Worm (Caenorhabditis elegans) whole organism, midembryonic: ENCODE data around the gene exc-5.

Experiments used
- T22C8.4 ChIP-seq: fragments of 200-800 bp; sonication (Bioruptor generic); IDR thresholded peaks from 2 replicates; pipeline ENCODE4 v1.3.6; 2022; ENCODE audit warnings: missing genetic modification characterization, missing compliant biosample characterization
- cog-1 ChIP-seq: sonication (generic microtip); optimal IDR thresholded peaks from 2 replicates; lab custom pipeline; 2016; ENCODE audit warnings: missing genetic modification characterization, missing compliant biosample characterization
- flt-1 ChIP-seq: fragments of 200-800 bp; sonication (Bioruptor generic); IDR thresholded peaks from 2 replicates; pipeline ENCODE4 v1.3.6; 2022; ENCODE audit warnings: missing genetic modification characterization, missing compliant biosample characterization
- klf-2 ChIP-seq: fragments of 200-800 bp; sonication (Bioruptor generic); conservative IDR thresholded peaks from 2 replicates; pipeline ENCODE4 v1.3.6; 2022; ENCODE audit warnings: missing genetic modification reagents, missing genetic modification characterization, missing compliant biosample characterization
- med-1 ChIP-seq: sonication (generic microtip); optimal IDR thresholded peaks from 2 replicates; lab custom pipeline; 2017; ENCODE audit warnings: missing genetic modification characterization, mild to moderate bottlenecking, missing compliant biosample characterization, antibody characterized with exemption, missing genetic modification reagents; ENCODE audit not compliant: insufficient read depth
- ref-1 ChIP-seq: fragments of 200-800 bp; sonication (Bioruptor generic); conservative IDR thresholded peaks from 2 replicates; pipeline ENCODE4 v1.3.6; 2022; ENCODE audit warnings: missing genetic modification reagents, missing genetic modification characterization, missing compliant biosample characterization
- tab-1 ChIP-seq: fragments of 200-800 bp; sonication (Bioruptor generic); IDR thresholded peaks from 2 replicates; pipeline ENCODE4 v1.3.6; 2022; ENCODE audit warnings: missing genetic modification characterization, missing compliant biosample characterization
- ztf-23 ChIP-seq: fragments of 200-800 bp; sonication (Bioruptor generic); IDR thresholded peaks from 2 replicates; pipeline ENCODE4 v1.3.6; 2022; ENCODE audit warnings: missing genetic modification reagents, missing genetic modification characterization, missing compliant biosample characterization
- ztf-29 ChIP-seq: fragments of 200-800 bp; sonication (Bioruptor generic); IDR thresholded peaks from 2 replicates; pipeline ENCODE4 v1.3.6; 2022; ENCODE audit warnings: missing genetic modification reagents, missing genetic modification characterization, missing compliant biosample characterization

Gene exc-5

ce11 chrIV:8813614-8814013 lies at the start of gene exc-5:
exc-5 (minus strand) TSS chrIV:8813670.
- TF ChIP-seq ref-1 (GFP tag; lab: Robert Waterston, UW): no peak
- no peak for TF ChIP-seq med-1 (GFP tag; lab: Kevin White, UChicago)
- no peak for TF ChIP-seq T22C8.4 (GFP tag; lab: Robert Waterston, UW)
- no peak for TF ChIP-seq tab-1 (GFP tag; lab: Robert Waterston, UW)
- TF ChIP-seq ztf-23 (GFP tag; lab: Robert Waterston, UW): no peak
- TF ChIP-seq cog-1 (tag; lab: Kevin White, UChicago): no peak
- no peak for TF ChIP-seq ztf-29 (GFP tag; lab: Robert Waterston, UW)

ce11 chrIV:8855963-8856362 lies 42.5 kb upstream of the exc-5 start, which contains the start of gene T11B7.5:
T11B7.5 (minus strand) TSS chrIV:8856063.
- TF ChIP-seq flt-1 (GFP tag; lab: Robert Waterston, UW) (no peak), cog-1 (tag; lab: Kevin White, UChicago) (no peak), tab-1 (GFP tag; lab: Robert Waterston, UW) (no peak), ztf-29 (GFP tag; lab: Robert Waterston, UW) (no peak), klf-2 (GFP tag; lab: Robert Waterston, UW) (no peak), T22C8.4 (GFP tag; lab: Robert Waterston, UW) (no peak), med-1 (GFP tag; lab: Kevin White, UChicago) (no peak), ztf-23 (GFP tag; lab: Robert Waterston, UW) (no peak)

ce11 chrIV:8853301-8853700 lies 39.8 kb upstream of the exc-5 start:
- TF ChIP-seq ztf-23 (GFP tag; lab: Robert Waterston, UW): no peak
- no peak for TF ChIP-seq med-1 (GFP tag; lab: Kevin White, UChicago)
- no peak for TF ChIP-seq tab-1 (GFP tag; lab: Robert Waterston, UW)
- no peak for TF ChIP-seq cog-1 (tag; lab: Kevin White, UChicago)
- no peak for TF ChIP-seq flt-1 (GFP tag; lab: Robert Waterston, UW)
- TF ChIP-seq T22C8.4 (GFP tag; lab: Robert Waterston, UW): no peak
- TF ChIP-seq ref-1 (GFP tag; lab: Robert Waterston, UW): no peak
- no peak for TF ChIP-seq klf-2 (GFP tag; lab: Robert Waterston, UW)
- TF ChIP-seq ztf-29 (GFP tag; lab: Robert Waterston, UW): no peak

DNA sequence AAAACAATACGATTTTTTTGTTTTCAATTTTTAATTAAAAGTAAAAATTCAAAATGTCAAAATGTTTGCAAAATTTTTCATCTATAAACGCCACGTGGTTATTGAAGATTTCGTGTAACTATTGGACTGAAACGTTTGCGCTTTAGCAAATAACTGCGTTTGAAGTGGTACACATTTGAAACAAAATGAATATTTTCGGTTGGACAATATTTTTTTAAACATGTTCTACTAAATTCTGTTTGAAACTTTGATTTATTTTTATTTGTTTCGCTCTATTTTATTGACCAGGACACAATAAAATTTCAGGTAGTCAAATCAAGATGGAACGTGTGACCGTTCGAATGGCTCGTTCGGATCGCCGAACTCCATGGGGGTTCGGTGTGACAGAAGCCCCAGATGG lies 38.7 kb upstream of the exc-5 start, which contains the start of gene alp-1:
Gene alp-1, plus strand, starts transcription at position 301 of the 400 bp plus-strand sequence.
- TF ChIP-seq med-1 (GFP tag; lab: Kevin White, UChicago) (no peak), ztf-23 (GFP tag; lab: Robert Waterston, UW) (no peak), cog-1 (tag; lab: Kevin White, UChicago) (no peak), flt-1 (GFP tag; lab: Robert Waterston, UW) (no peak), ref-1 (GFP tag; lab: Robert Waterston, UW) (no peak), ztf-29 (GFP tag; lab: Robert Waterston, UW) (no peak), tab-1 (GFP tag; lab: Robert Waterston, UW) (no peak), klf-2 (GFP tag; lab: Robert Waterston, UW) (no peak), T22C8.4 (GFP tag; lab: Robert Waterston, UW) (no peak)

ce11 chrIV:8850807-8851206 lies 37.3 kb upstream of the exc-5 start:
- TF ChIP-seq klf-2 (GFP tag; lab: Robert Waterston, UW) (no peak), cog-1 (tag; lab: Kevin White, UChicago) (no peak), tab-1 (GFP tag; lab: Robert Waterston, UW) (no peak)

ce11 chrIV:8848983-8849382 lies 35.5 kb upstream of the exc-5 start:
- TF ChIP-seq flt-1 (GFP tag; lab: Robert Waterston, UW) (no peak), tab-1 (GFP tag; lab: Robert Waterston, UW) (no peak), ztf-29 (GFP tag; lab: Robert Waterston, UW) (no peak), T22C8.4 (GFP tag; lab: Robert Waterston, UW) (no peak), ztf-23 (GFP tag; lab: Robert Waterston, UW) (no peak), cog-1 (tag; lab: Kevin White, UChicago) (no peak), med-1 (GFP tag; lab: Kevin White, UChicago) (no peak)

DNA sequence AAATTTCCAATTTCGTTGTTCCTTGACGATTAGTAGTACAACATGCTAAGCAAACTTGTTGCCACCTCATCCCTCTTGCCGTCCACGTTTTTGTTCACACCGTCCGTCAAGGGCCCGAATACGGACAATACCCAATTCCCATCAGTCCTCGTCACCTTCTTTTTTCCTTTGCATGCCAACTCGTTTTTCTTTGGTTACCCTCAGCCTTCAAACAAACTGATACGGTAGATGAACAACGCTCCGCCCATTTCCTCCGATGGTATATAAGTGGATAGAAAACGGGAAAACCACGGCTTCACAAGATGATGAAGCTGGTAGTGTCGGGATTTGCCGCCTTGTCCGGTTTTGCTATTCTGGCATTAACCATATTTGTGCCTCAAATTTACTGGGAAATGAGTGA lies 34.4 kb upstream of the exc-5 start, which contains the start of gene col-118:
Gene col-118, plus strand, starts transcription at position 301 of the 400 bp plus-strand sequence.
- no peak for TF ChIP-seq T22C8.4 (GFP tag; lab: Robert Waterston, UW)
- TF ChIP-seq ref-1 (GFP tag; lab: Robert Waterston, UW): no peak
- TF ChIP-seq ztf-29 (GFP tag; lab: Robert Waterston, UW): no peak
- no peak for TF ChIP-seq tab-1 (GFP tag; lab: Robert Waterston, UW)
- no peak for TF ChIP-seq cog-1 (tag; lab: Kevin White, UChicago)

- TF ChIP-seq cog-1 (tag; lab: Kevin White, UChicago) (no peak), med-1 (GFP tag; lab: Kevin White, UChicago) (no peak), klf-2 (GFP tag; lab: Robert Waterston, UW) (no peak), flt-1 (GFP tag; lab: Robert Waterston, UW) (no peak), T22C8.4 (GFP tag; lab: Robert Waterston, UW) (no peak), ztf-29 (GFP tag; lab: Robert Waterston, UW) (no peak), tab-1 (GFP tag; lab: Robert Waterston, UW) (no peak)
Observed at ce11 chrIV:8845922-8846321, 32.5 kb upstream of the exc-5 start.

DNA sequence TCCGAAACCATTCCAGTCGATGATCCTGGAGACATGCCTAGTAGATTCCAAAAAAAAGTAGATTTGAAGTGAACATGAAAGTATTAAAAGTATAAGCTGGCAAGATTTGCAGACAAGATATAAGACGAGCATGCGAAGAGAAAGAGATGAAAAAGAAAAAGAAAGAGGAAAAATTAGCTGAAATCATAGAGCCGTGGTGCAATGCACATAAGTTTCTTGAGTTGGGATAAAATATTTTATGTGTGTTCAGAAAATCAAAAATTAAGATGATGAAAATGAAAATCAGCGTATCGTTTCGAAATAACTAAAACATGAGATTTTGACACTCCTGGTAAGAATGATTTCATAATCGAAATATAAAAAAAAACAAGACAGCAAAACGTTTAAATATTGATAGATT lies 31.0 kb upstream of the exc-5 start, which contains the start of gene T11B7.2:
Gene T11B7.2, minus strand, starts transcription at position 101 of the 400 bp plus-strand sequence.
- TF ChIP-seq med-1 (GFP tag; lab: Kevin White, UChicago) (no peak), cog-1 (tag; lab: Kevin White, UChicago) (no peak), ztf-23 (GFP tag; lab: Robert Waterston, UW) (no peak), T22C8.4 (GFP tag; lab: Robert Waterston, UW) (no peak), ref-1 (GFP tag; lab: Robert Waterston, UW) (no peak), flt-1 (GFP tag; lab: Robert Waterston, UW) (no peak), tab-1 (GFP tag; lab: Robert Waterston, UW) (no peak), ztf-29 (GFP tag; lab: Robert Waterston, UW) (no peak), klf-2 (GFP tag; lab: Robert Waterston, UW) (no peak)
